Worm (Caenorhabditis elegans) whole organism, L3 larva: ENCODE data around the gene ubh-2.

Experiments
- elt-3 ChIP-seq, 3 experiments: fragments of 150-350 bp in 1 of 3; sonication (generic microtip) in 2 of 3; optimal IDR thresholded peaks; 2 replicates in 2 of 3; 4 replicates in 1 of 3; lab custom pipeline; 2014 to 2017; ENCODE audit warnings: missing biosample characterization in 3 of 3, missing genetic modification characterization in 3 of 3
- nhr-12 ChIP-seq: fragments of 150-350 bp; optimal IDR thresholded peaks from 2 replicates; lab custom pipeline; 2014; ENCODE audit warnings: missing biosample characterization, missing genetic modification characterization
- nhr-237 ChIP-seq: fragments of 150-350 bp; optimal IDR thresholded peaks from 2 replicates; lab custom pipeline; 2014; ENCODE audit warnings: missing biosample characterization, missing genetic modification characterization
- snpc-4 ChIP-seq: fragments of 150-350 bp; optimal IDR thresholded peaks from 2 replicates; lab custom pipeline; 2014; ENCODE audit warnings: missing biosample characterization, missing genetic modification characterization
- unc-62 ChIP-seq: fragments of 150-350 bp; sonication (generic microtip); optimal IDR thresholded peaks from 4 replicates; lab custom pipeline; 2014; ENCODE audit warnings: missing biosample characterization, missing genetic modification reagents, missing genetic modification characterization

ce11 chrV:6541875-6542274, 32.3 kb upstream of the ubh-2 start:
- no peak for TF ChIP-seq elt-3 (tag; optimal IDR thresholded peaks at IDR 0.05; lab: Kevin White, UChicago)
- no peak for TF ChIP-seq snpc-4 (tag; lab: Kevin White, UChicago)
- no peak for TF ChIP-seq unc-62 (GFP tag; lab: Kevin White, UChicago)
- TF ChIP-seq nhr-237, result no peak
- no peak for TF ChIP-seq nhr-12 (tag; lab: Kevin White, UChicago)
